Fruit fly (Drosophila melanogaster): ENCODE measurements around the gene CG31516.

CG31516 gene

dm6 chr3R:4256672-4257071 is 36.7 kb upstream of the CG31516 start, which contains the start of gene Or82a:
Gene Or82a, plus strand, starts transcription at chr3R:4256972.
- TF ChIP-seq eyg (GFP tag; optimal IDR thresholded peaks at IDR 0.05) = no peak
- no peak for TF ChIP-seq hkb (optimal IDR thresholded peaks at IDR 0.05)
- no peak for TF ChIP-seq hkb (GFP tag; IDR thresholded peaks at IDR 0.05)
- no peak for TF ChIP-seq CG8281 (tag; optimal IDR thresholded peaks at IDR 0.05)
- TF ChIP-seq CG18011 (GFP tag; optimal IDR thresholded peaks at IDR 0.05) = no peak
- no peak for TF ChIP-seq croc (GFP tag; conservative IDR thresholded peaks at IDR 0.05)
- TF ChIP-seq Nf-YC (tag; optimal IDR thresholded peaks at IDR 0.05) = no peak
- TF ChIP-seq ham (GFP tag; IDR thresholded peaks at IDR 0.05) = no peak
- TF ChIP-seq phol (tag; optimal IDR thresholded peaks at IDR 0.05) = no peak
- no peak for TF ChIP-seq p53 (GFP tag; optimal IDR thresholded peaks at IDR 0.05)
- no peak for TF ChIP-seq Chrac-16 (GFP tag; optimal IDR thresholded peaks at IDR 0.05)
- no peak for TF ChIP-seq ato (GFP tag; IDR thresholded peaks at IDR 0.05; ENCODE audit: partially characterized antibody)
- TF ChIP-seq GATAe (GFP tag; conservative IDR thresholded peaks at IDR 0.05) = no peak
- no peak for TF ChIP-seq CG14860 (GFP tag; IDR thresholded peaks at IDR 0.05; ENCODE audit: partially characterized antibody)
- no peak for TF ChIP-seq corto (GFP tag; optimal IDR thresholded peaks at IDR 0.05)

- TF ChIP-seq kay (GFP tag; optimal IDR thresholded peaks at IDR 0.05) (no peak), gro (GFP tag; optimal IDR thresholded peaks at IDR 0.05) (no peak), CG13424 (tag; optimal IDR thresholded peaks at IDR 0.05) (no peak), CG10654 (GFP tag; optimal IDR thresholded peaks at IDR 0.05) (no peak), unpg (GFP tag; optimal IDR thresholded peaks at IDR 0.05) (no peak), CG12299 (tag; optimal IDR thresholded peaks at IDR 0.05) (no peak), ap (GFP tag; IDR thresholded peaks at IDR 0.05) (no peak)
Observed at dm6 chr3R:4254408-4254807, 34.5 kb upstream of the CG31516 start, which contains the start of gene TwdlV. Gene TwdlV, plus strand, starts transcription at chr3R:4254708.

- TF ChIP-seq Sox102F (GFP tag; optimal IDR thresholded peaks at IDR 0.05) (no peak), CG14050 (GFP tag; IDR thresholded peaks at IDR 0.05) (no peak), CG2116 (GFP tag; optimal IDR thresholded peaks at IDR 0.05) (no peak)
Observed at dm6 chr3R:4252943-4253342, 33.0 kb upstream of the CG31516 start, which contains the start of gene CG14644. Gene CG14644, minus strand, starts transcription at chr3R:4253043.

- no peak for TF ChIP-seq ken (GFP tag; IDR thresholded peaks at IDR 0.05)
- no peak for TF ChIP-seq CG8359 (GFP tag; optimal IDR thresholded peaks at IDR 0.05; ENCODE audit: borderline replicate concordance)
- no peak for TF ChIP-seq Dp (GFP tag; optimal IDR thresholded peaks at IDR 0.05)
- no peak for TF ChIP-seq usp (GFP tag; optimal IDR thresholded peaks at IDR 0.05)
- no peak for TF ChIP-seq zen (tag; optimal IDR thresholded peaks at IDR 0.05)
- TF ChIP-seq CG10565 (GFP tag; optimal IDR thresholded peaks at IDR 0.05) = no peak
- TF ChIP-seq al (GFP tag; IDR thresholded peaks at IDR 0.05) = no peak
- TF ChIP-seq CG18599 (GFP tag; optimal IDR thresholded peaks at IDR 0.05) = no peak
- TF ChIP-seq CG12769 (tag; optimal IDR thresholded peaks at IDR 0.05) = peak; percentile 13
- peak; percentile 56 for TF ChIP-seq Med (GFP tag)
- TF ChIP-seq dm (GFP tag; optimal IDR thresholded peaks at IDR 0.05) = no peak
- no peak for TF ChIP-seq CG8290 (GFP tag; optimal IDR thresholded peaks at IDR 0.05)
- no peak for TF ChIP-seq CG8290 (tag; optimal IDR thresholded peaks at IDR 0.05)
- TF ChIP-seq CG7839 (tag; optimal IDR thresholded peaks at IDR 0.05) = no peak
- no peak for TF ChIP-seq sug (tag; optimal IDR thresholded peaks at IDR 0.05)
- TF ChIP-seq MBD-R2 (GFP tag; IDR thresholded peaks at IDR 0.05) = no peak
- TF ChIP-seq Atf3 (GFP tag; optimal IDR thresholded peaks at IDR 0.05) = no peak
- TF ChIP-seq CTCF (GFP tag; optimal IDR thresholded peaks at IDR 0.05) = no peak
Observed at dm6 chr3R:4251241-4251640, 31.3 kb upstream of the CG31516 start, which contains the start of gene TwdlG. Gene TwdlG, minus strand, starts transcription at chr3R:4251341.
